Worm (Caenorhabditis elegans) whole organism, L4 larva: Measurements from ENCODE around the gene clc-7.

Experiments
- F10B5.3 ChIP-seq: sonication (generic microtip); optimal IDR thresholded peaks from 2 replicates; lab custom pipeline; 2016; ENCODE audit warnings: mild to moderate bottlenecking, missing genetic modification characterization, missing compliant biosample characterization
- F37D6.2 ChIP-seq: sonication (generic microtip); optimal IDR thresholded peaks from 2 replicates; lab custom pipeline; 2016; ENCODE audit warnings: mild to moderate bottlenecking, missing genetic modification characterization, missing compliant biosample characterization
- Y75B8A.6 ChIP-seq: fragments of 200-800 bp; sonication (Bioruptor generic); IDR thresholded peaks from 2 replicates; pipeline ENCODE4 v1.3.6; 2022; ENCODE audit warnings: missing genetic modification reagents, missing genetic modification characterization, missing compliant biosample characterization
- aha-1 ChIP-seq: fragments of 150-350 bp; peaks from one replicate; lab custom pipeline; 2014; ENCODE audit warnings: missing biosample characterization, missing genetic modification characterization
- attf-4 ChIP-seq: sonication (generic microtip); optimal IDR thresholded peaks from 3 replicates; lab custom pipeline; 2017; ENCODE audit warnings: missing biosample characterization, missing genetic modification characterization
- ceh-28 ChIP-seq: fragments of 150-350 bp; optimal IDR thresholded peaks from 2 replicates; lab custom pipeline; 2014; ENCODE audit warnings: missing biosample characterization, missing genetic modification reagents, missing genetic modification characterization
- ceh-82 ChIP-seq: sonication (generic microtip); optimal IDR thresholded peaks from 2 replicates; lab custom pipeline; 2017; ENCODE audit warnings: missing biosample characterization, missing genetic modification characterization
- cey-2 ChIP-seq: sonication (generic microtip); optimal IDR thresholded peaks from 3 replicates; lab custom pipeline; 2017; ENCODE audit warnings: missing genetic modification characterization, mild to moderate bottlenecking, missing compliant biosample characterization, antibody characterized with exemption, borderline replicate concordance; ENCODE audit not compliant: insufficient read depth
- ctbp-1 ChIP-seq: fragments of 200-800 bp; sonication (Bioruptor generic); IDR thresholded peaks from 2 replicates; pipeline ENCODE4 v1.3.6; 2022; ENCODE audit warnings: missing genetic modification reagents, missing genetic modification characterization, missing compliant biosample characterization
- daf-12 ChIP-seq: fragments of 150-350 bp; optimal IDR thresholded peaks from 2 replicates; lab custom pipeline; 2014; ENCODE audit warnings: missing biosample characterization, missing genetic modification reagents, missing genetic modification characterization
- daf-16 ChIP-seq, 3 experiments: sonication (generic microtip); optimal IDR thresholded peaks; 2 replicates each; lab custom pipeline; 2016 to 2017; ENCODE audit warnings: missing genetic modification characterization in 3 of 3, missing genetic modification reagents in 3 of 3, mild to moderate bottlenecking in 2 of 3, missing compliant biosample characterization in 2 of 3, missing biosample characterization in 1 of 3, moderate library complexity in 1 of 3
- daf-8 ChIP-seq: fragments of 200-800 bp; sonication (Bioruptor generic); IDR thresholded peaks from 2 replicates; pipeline ENCODE4 v1.3.6; 2022; ENCODE audit warnings: missing genetic modification characterization, missing compliant biosample characterization
- dmd-8 ChIP-seq: fragments of 200-800 bp; sonication (Bioruptor generic); IDR thresholded peaks from 2 replicates; pipeline ENCODE4 v1.3.6; 2022; ENCODE audit warnings: missing genetic modification characterization, missing compliant biosample characterization
- dve-1 ChIP-seq: sonication (generic microtip); optimal IDR thresholded peaks from 2 replicates; lab custom pipeline; 2017; ENCODE audit warnings: antibody characterized with exemption, mild to moderate bottlenecking, missing genetic modification characterization, missing compliant biosample characterization; ENCODE audit not compliant: insufficient read depth
- egl-43 ChIP-seq: fragments of 200-800 bp; sonication (Bioruptor generic); IDR thresholded peaks from 2 replicates; pipeline ENCODE4 v1.3.6; 2022; ENCODE audit warnings: missing genetic modification reagents, missing genetic modification characterization, missing compliant biosample characterization
- hlh-11 ChIP-seq: fragments of 200-800 bp; sonication (Bioruptor generic); optimal IDR thresholded peaks from 2 replicates; lab custom pipeline; 2018; ENCODE audit warnings: mild to moderate bottlenecking, missing genetic modification characterization, missing compliant biosample characterization
- hlh-30 ChIP-seq: sonication (generic microtip); optimal IDR thresholded peaks from 2 replicates; lab custom pipeline; 2017; ENCODE audit warnings: antibody characterized with exemption, mild to moderate bottlenecking, missing genetic modification characterization, missing compliant biosample characterization; ENCODE audit not compliant: insufficient read depth
- hmg-1.1 ChIP-seq: fragments of 200-800 bp; sonication (Bioruptor generic); IDR thresholded peaks from 2 replicates; pipeline ENCODE4 v1.3.6; 2022; ENCODE audit warnings: missing genetic modification reagents, missing genetic modification characterization, missing compliant biosample characterization
- lim-7 ChIP-seq: fragments of 200-800 bp; sonication (Bioruptor generic); IDR thresholded peaks from 2 replicates; pipeline ENCODE4 v1.3.6; 2022; ENCODE audit warnings: missing genetic modification characterization, missing compliant biosample characterization
- lin-39 ChIP-seq: fragments of 150-350 bp; optimal IDR thresholded peaks from 2 replicates; lab custom pipeline; 2014; ENCODE audit warnings: missing biosample characterization, missing genetic modification reagents, missing genetic modification characterization
- lir-3 ChIP-seq: sonication (generic microtip); optimal IDR thresholded peaks from 2 replicates; lab custom pipeline; 2016; ENCODE audit warnings: mild to moderate bottlenecking, missing genetic modification characterization, missing compliant biosample characterization
- lsy-2 ChIP-seq, 2 experiments: fragments of 150-350 bp in 1 of 2; sonication (generic microtip) in 1 of 2; optimal IDR thresholded peaks; 2 replicates each; lab custom pipeline; 2014 to 2017; ENCODE audit warnings: missing biosample characterization in 2 of 2, missing genetic modification characterization in 2 of 2
- madf-9 ChIP-seq: fragments of 200-800 bp; sonication (Bioruptor generic); conservative IDR thresholded peaks from 2 replicates; pipeline ENCODE4 v1.3.6; 2022; ENCODE audit warnings: missing genetic modification reagents, missing genetic modification characterization, missing compliant biosample characterization
- mep-1 ChIP-seq: fragments of 150-350 bp; sonication (generic microtip); optimal IDR thresholded peaks from 3 replicates; lab custom pipeline; 2014; ENCODE audit warnings: missing biosample characterization, missing genetic modification characterization
- mes-2 ChIP-seq: sonication (generic microtip); optimal IDR thresholded peaks from 2 replicates; lab custom pipeline; 2016; ENCODE audit warnings: missing genotype, mild to moderate bottlenecking, missing genetic modification characterization, missing compliant biosample characterization; ENCODE audit not compliant: poor library complexity, severe bottlenecking
- mxl-2 ChIP-seq: fragments of 200-800 bp; sonication (Bioruptor generic); conservative IDR thresholded peaks from 2 replicates; pipeline ENCODE4 v1.3.6; 2022; ENCODE audit warnings: missing genetic modification reagents, missing genetic modification characterization, missing compliant biosample characterization
- nhr-102 ChIP-seq: sonication (generic microtip); optimal IDR thresholded peaks from 2 replicates; lab custom pipeline; 2016; ENCODE audit warnings: mild to moderate bottlenecking, missing genetic modification characterization, moderate library complexity, missing compliant biosample characterization
- nhr-11 ChIP-seq: fragments of 150-350 bp; optimal IDR thresholded peaks from 2 replicates; lab custom pipeline; 2014; ENCODE audit warnings: missing biosample characterization, missing genetic modification characterization
- nhr-111 ChIP-seq: fragments of 200-800 bp; sonication (Bioruptor generic); optimal IDR thresholded peaks from 2 replicates; lab custom pipeline; 2018; ENCODE audit warnings: mild to moderate bottlenecking, missing genetic modification characterization, missing compliant biosample characterization
- nhr-28 ChIP-seq: fragments of 150-350 bp; optimal IDR thresholded peaks from 2 replicates; lab custom pipeline; 2014; ENCODE audit warnings: missing biosample characterization, missing genetic modification characterization
- nhr-48 ChIP-seq: sonication (generic microtip); optimal IDR thresholded peaks from 2 replicates; lab custom pipeline; 2016; ENCODE audit warnings: mild to moderate bottlenecking, missing genetic modification characterization, missing compliant biosample characterization
- nhr-6 ChIP-seq: fragments of 150-350 bp; optimal IDR thresholded peaks from 2 replicates; lab custom pipeline; 2014; ENCODE audit warnings: missing biosample characterization, missing genetic modification characterization
- nhr-76 ChIP-seq: fragments of 150-350 bp; optimal IDR thresholded peaks from 2 replicates; lab custom pipeline; 2014; ENCODE audit warnings: missing biosample characterization, missing genetic modification characterization
- nhr-77 ChIP-seq: fragments of 150-350 bp; optimal IDR thresholded peaks from 2 replicates; lab custom pipeline; 2014; ENCODE audit warnings: missing biosample characterization, missing genetic modification characterization
- pha-4 ChIP-seq, 2 experiments: fragments of 150-350 bp in 1 of 2; fragments of 200-800 bp in 1 of 2; sonication (Bioruptor generic) in 1 of 2; IDR thresholded peaks in 1 of 2; optimal IDR thresholded peaks in 1 of 2; 2 replicates each; pipeline versions ENCODE4 v1.3.6 to Lab custom; 2014 to 2022; ENCODE audit warnings: missing genetic modification characterization in 2 of 2, missing genetic modification reagents in 2 of 2, missing biosample characterization in 1 of 2, missing compliant biosample characterization in 1 of 2
- rbr-2 ChIP-seq: sonication (generic microtip); optimal IDR thresholded peaks from 2 replicates; lab custom pipeline; 2016; ENCODE audit warnings: missing genotype, missing genetic modification characterization, missing compliant biosample characterization
- saeg-2 ChIP-seq: fragments of 200-800 bp; sonication (Bioruptor generic); IDR thresholded peaks from 2 replicates; pipeline ENCODE4 v1.3.6; 2022; ENCODE audit warnings: missing genetic modification reagents, missing genetic modification characterization, missing compliant biosample characterization
- sdz-12 ChIP-seq: fragments of 200-800 bp; sonication (Bioruptor generic); optimal IDR thresholded peaks from 2 replicates; lab custom pipeline; 2018; ENCODE audit warnings: mild to moderate bottlenecking, missing genetic modification characterization, missing compliant biosample characterization
- set-16 ChIP-seq: fragments of 200-800 bp; sonication (Bioruptor generic); IDR thresholded peaks from 2 replicates; pipeline ENCODE4 v1.3.6; 2022; ENCODE audit warnings: missing genetic modification reagents, missing genetic modification characterization, missing compliant biosample characterization
- skn-1 ChIP-seq: fragments of 150-350 bp; optimal IDR thresholded peaks from 2 replicates; lab custom pipeline; 2014; ENCODE audit warnings: missing biosample characterization, missing genetic modification characterization
- snpc-4 ChIP-seq: fragments of 150-350 bp; optimal IDR thresholded peaks from 2 replicates; lab custom pipeline; 2014; ENCODE audit warnings: missing biosample characterization, missing genetic modification characterization
- tag-97 ChIP-seq: fragments of 200-800 bp; sonication (Bioruptor generic); IDR thresholded peaks from 2 replicates; pipeline ENCODE4 v1.3.6; 2022; ENCODE audit warnings: missing genetic modification characterization, missing compliant biosample characterization
- tra-1 ChIP-seq: fragments of 200-800 bp; sonication (Bioruptor generic); IDR thresholded peaks from 2 replicates; pipeline ENCODE4 v1.3.6; 2022; ENCODE audit warnings: missing genetic modification reagents, missing genetic modification characterization, missing compliant biosample characterization
- unc-62 ChIP-seq, 3 experiments: fragments of 150-350 bp in 1 of 3; sonication (generic microtip); optimal IDR thresholded peaks in 2 of 3; peaks in 1 of 3; 1 replicate in 1 of 3; 2 replicates in 2 of 3; lab custom pipeline; 2014 to 2017; ENCODE audit warnings: missing biosample characterization in 3 of 3, missing genetic modification characterization in 3 of 3, missing genetic modification reagents in 3 of 3, missing genotype in 1 of 3
- vab-7 ChIP-seq: fragments of 200-800 bp; sonication (Bioruptor generic); IDR thresholded peaks from 2 replicates; pipeline ENCODE4 v1.3.6; 2022; ENCODE audit warnings: missing genetic modification reagents, missing genetic modification characterization, missing compliant biosample characterization
- zfp-2 ChIP-seq: sonication (generic microtip); optimal IDR thresholded peaks from 2 replicates; lab custom pipeline; 2016; ENCODE audit warnings: mild to moderate bottlenecking, missing genetic modification characterization, missing compliant biosample characterization
- zfp-3 ChIP-seq: fragments of 200-800 bp; sonication (Bioruptor generic); conservative IDR thresholded peaks from 2 replicates; pipeline ENCODE4 v1.3.6; 2022; ENCODE audit warnings: missing genetic modification reagents, missing genetic modification characterization, missing compliant biosample characterization
- ztf-11 ChIP-seq: fragments of 150-350 bp; optimal IDR thresholded peaks from 2 replicates; lab custom pipeline; 2014; ENCODE audit warnings: missing biosample characterization, missing genetic modification characterization

clc-7 gene

ce11 chrX:5121789-5122188 is 53.9 kb downstream of the clc-7 start:
- TF ChIP-seq hmg-1.1 (GFP tag; lab: Robert Waterston, UW), result peak; percentile 47; the same call in 1 of the 2 replicates
- TF ChIP-seq egl-43, result peak; percentile 37; the same call in 1 of the 2 replicates
- TF ChIP-seq unc-62 (GFP tag; optimal IDR thresholded peaks at IDR 0.05 in 1 of 2; lab: Kevin White, UChicago), result peak in 1 of 2 experiments; percentile 98
- no peak for TF ChIP-seq unc-62 (tag; optimal IDR thresholded peaks at IDR 0.05; lab: Kevin White, UChicago)
- TF ChIP-seq hlh-30, result peak; percentile 78
- TF ChIP-seq daf-12 (tag; lab: Kevin White, UChicago), result no peak
- peak; percentile 34 for TF ChIP-seq mep-1
- peak; percentile 55 for TF ChIP-seq nhr-11
- no peak for TF ChIP-seq mes-2
- TF ChIP-seq lsy-2 (tag; optimal IDR thresholded peaks at IDR 0.05; lab: Kevin White, UChicago), result peak in 1 of 2 experiments; percentile 39
- no peak for TF ChIP-seq nhr-48 (tag; lab: Kevin White, UChicago)
- no peak for TF ChIP-seq nhr-76 (tag; lab: Kevin White, UChicago)
- TF ChIP-seq rbr-2 (tag; lab: Kevin White, UChicago), result peak; percentile 21
- TF ChIP-seq vab-7 (GFP tag; lab: Robert Waterston, UW), result 0 out of 2 replicates have a peak, but pooled peaks have one; percentile 22
- peak; percentile 91 for TF ChIP-seq aha-1 (tag; lab: Kevin White, UChicago)
- 0 out of 2 replicates have a peak, but pooled peaks have one; percentile 13 for TF ChIP-seq ctbp-1 (GFP tag; lab: Robert Waterston, UW)

- TF ChIP-seq vab-7 (GFP tag; lab: Robert Waterston, UW) (no peak), lin-39 (tag; lab: Kevin White, UChicago) (no peak), ceh-28 (no peak), nhr-102 (tag; lab: Kevin White, UChicago) (no peak), unc-62 (GFP tag; optimal IDR thresholded peaks at IDR 0.05 in 1 of 2; lab: Kevin White, UChicago) (no peak), unc-62 (tag; optimal IDR thresholded peaks at IDR 0.05; lab: Kevin White, UChicago) (no peak), pha-4 (GFP tag; IDR thresholded peaks at IDR 0.05; lab: Robert Waterston, UW) (0 out of 2 replicates have a peak, but pooled peaks have one; percentile 16), pha-4 (tag; optimal IDR thresholded peaks at IDR 0.05; lab: Kevin White, UChicago) (no peak), daf-16 (GFP tag; optimal IDR thresholded peaks at IDR 0.05; lab: Kevin White, UChicago) (no peak), daf-16 (tag; optimal IDR thresholded peaks at IDR 0.05; lab: Kevin White, UChicago) (peak; percentile 62), hlh-11 (peak; percentile 49), dmd-8 (GFP tag; lab: Robert Waterston, UW) (no peak), zfp-3 (GFP tag; lab: Robert Waterston, UW) (no peak), nhr-28 (tag; lab: Kevin White, UChicago) (peak; percentile 49), mep-1 (no peak), set-16 (GFP tag; lab: Robert Waterston, UW) (no peak), tra-1 (peak; percentile 78; the same call in 1 of the 2 replicates), lir-3 (tag; lab: Kevin White, UChicago) (no peak), nhr-111 (GFP tag; lab: Kevin White, UChicago) (no peak), skn-1 (no peak), hlh-30 (peak; percentile 69), mxl-2 (GFP tag; lab: Robert Waterston, UW) (no peak), nhr-6 (no peak), tag-97 (GFP tag; lab: Robert Waterston, UW) (no peak), nhr-77 (no peak), ztf-11 (tag; lab: Kevin White, UChicago) (no peak), Y75B8A.6 (GFP tag; lab: Robert Waterston, UW) (no peak), lim-7 (GFP tag; lab: Robert Waterston, UW) (no peak), nhr-76 (tag; lab: Kevin White, UChicago) (no peak), F37D6.2 (tag; lab: Kevin White, UChicago) (no peak), sdz-12 (no peak), snpc-4 (tag; lab: Kevin White, UChicago) (no peak), saeg-2 (no peak), dve-1 (tag; lab: Kevin White, UChicago) (peak; percentile 59), ceh-82 (tag; lab: Kevin White, UChicago) (no peak), attf-4 (tag; lab: Kevin White, UChicago) (no peak), daf-8 (no peak), F10B5.3 (tag; lab: Kevin White, UChicago) (no peak), cey-2 (tag; lab: Kevin White, UChicago) (no peak), zfp-2 (tag; lab: Kevin White, UChicago) (no peak), madf-9 (GFP tag; lab: Robert Waterston, UW) (no peak)
Measured at ce11 chrX:5122369-5122768, 54.5 kb downstream of the clc-7 start.
